1 fruit fly cellular context compared by ENCODE assay signal in genomic region chr3R:10537108-10537814, dm6.
TF ChIP-seq lines count a peak whose summit lies in the region.

No protein-coding gene starts in this region.

TF ChIP-seq in whole organism, embryonic, 481 proteins besides CTCF, POLR2A, EP300 and RAD21 (continued from another document):
- TF ChIP-seq CG6272 (GFP tag; IDR thresholded peaks at IDR 0.05; lab: Robert Waterston, UW) (no peak), tio (GFP tag; optimal IDR thresholded peaks at IDR 0.05; lab: Kevin White, UChicago) (peak; percentile 66), Deaf1 (tag; optimal IDR thresholded peaks at IDR 0.05; lab: Kevin White, UChicago) (peak; percentile 59), hb (GFP tag; IDR thresholded peaks at IDR 0.05; lab: Robert Waterston, UW; ENCODE audit: partially characterized antibody) (no peak), slp2 (GFP tag; optimal IDR thresholded peaks at IDR 0.05; lab: Kevin White, UChicago) (no peak), CG8359 (GFP tag; optimal IDR thresholded peaks at IDR 0.05; lab: Kevin White, UChicago; ENCODE audit: borderline replicate concordance) (peak; percentile 67), CG2129 (GFP tag; IDR thresholded peaks at IDR 0.05; lab: Robert Waterston, UW; ENCODE audit: partially characterized antibody) (no peak), fd64A (GFP tag; optimal IDR thresholded peaks at IDR 0.05; lab: Kevin White, UChicago) (peak; percentile 1), fd3F (GFP tag; optimal IDR thresholded peaks at IDR 0.05; lab: Kevin White, UChicago) (peak; percentile 16), Med (GFP tag; lab: Kevin White, UChicago) (peak; percentile 79), caup (GFP tag; optimal IDR thresholded peaks at IDR 0.05; lab: Kevin White, UChicago; ENCODE audit: severe bottlenecking) (peak; percentile 38), slbo (GFP tag; IDR thresholded peaks at IDR 0.05; lab: Robert Waterston, UW) (peak; percentile 29; the same call in 1 of the 2 replicates), CkIIα-i1 (GFP tag; IDR thresholded peaks at IDR 0.05; lab: Robert Waterston, UW) (no peak), Taf1 (GFP tag; IDR thresholded peaks at IDR 0.05; lab: Robert Waterston, UW) (no peak), fd102C (GFP tag; optimal IDR thresholded peaks at IDR 0.05; lab: Kevin White, UChicago) (no peak), en (GFP tag; optimal IDR thresholded peaks at IDR 0.05; lab: Kevin White, UChicago) (no peak), CG31441 (GFP tag; IDR thresholded peaks at IDR 0.05; lab: Robert Waterston, UW) (peak; percentile 91), Camta (GFP tag; optimal IDR thresholded peaks at IDR 0.05; lab: Kevin White, UChicago) (no peak), nerfin-2 (GFP tag; IDR thresholded peaks at IDR 0.05; lab: Robert Waterston, UW; ENCODE audit: partially characterized antibody) (no peak), CG10267 (tag; optimal IDR thresholded peaks at IDR 0.05; lab: Kevin White, UChicago) (peak; percentile 85), btn (GFP tag; optimal IDR thresholded peaks at IDR 0.05; lab: Kevin White, UChicago) (no peak), gcm (GFP tag; optimal IDR thresholded peaks at IDR 0.05; lab: Kevin White, UChicago) (peak; percentile 85), grn (GFP tag; optimal IDR thresholded peaks at IDR 0.05; lab: Kevin White, UChicago) (no peak), CG8089 (GFP tag; optimal IDR thresholded peaks at IDR 0.05; lab: Kevin White, UChicago) (no peak), luna (GFP tag; optimal IDR thresholded peaks at IDR 0.05; lab: Kevin White, UChicago) (no peak), Side (GFP tag; optimal IDR thresholded peaks at IDR 0.05; lab: Kevin White, UChicago) (no peak), CG10366 (GFP tag; IDR thresholded peaks at IDR 0.05; lab: Robert Waterston, UW) (peak; percentile 41; the same call in 1 of the 2 replicates), Sry-β (GFP tag; optimal IDR thresholded peaks at IDR 0.05; lab: Kevin White, UChicago) (no peak), CG6654 (GFP tag; optimal IDR thresholded peaks at IDR 0.05; lab: Kevin White, UChicago) (peak; percentile 57), CG33213 (GFP tag; optimal IDR thresholded peaks at IDR 0.05; lab: Kevin White, UChicago) (no peak), HmgD (GFP tag; optimal IDR thresholded peaks at IDR 0.05; lab: Kevin White, UChicago) (no peak), CG17802 (tag; optimal IDR thresholded peaks at IDR 0.05; lab: Kevin White, UChicago) (peak; percentile 49), sim (GFP tag; IDR thresholded peaks at IDR 0.05; lab: Robert Waterston, UW) (no peak), Eip74EF (GFP tag; optimal IDR thresholded peaks at IDR 0.05; lab: Kevin White, UChicago) (peak in 1 of 2 experiments; percentile 87), CG7372 (GFP tag; IDR thresholded peaks at IDR 0.05; lab: Robert Waterston, UW) (no peak), CG9437 (GFP tag; optimal IDR thresholded peaks at IDR 0.05; lab: Kevin White, UChicago) (peak; percentile 80), danr (GFP tag; IDR thresholded peaks at IDR 0.05; lab: Robert Waterston, UW) (peak; percentile 37; the same call in 1 of the 2 replicates)
TF ChIP-seq in whole organism, embryonic: peak in this region for 244.
